Worm (Caenorhabditis elegans) whole organism, mixed stage, embryonic: Measurements from ENCODE around the gene agt-1.

Experiments used
- ceh-43 ChIP-seq: fragments of 200-800 bp; sonication (Bioruptor generic); optimal IDR thresholded peaks from 2 replicates; lab custom pipeline; 2018; ENCODE audit warnings: mild to moderate bottlenecking, missing genetic modification characterization, moderate library complexity, missing compliant biosample characterization
- cnd-1 ChIP-seq: fragments of 200-800 bp; sonication (Bioruptor generic); optimal IDR thresholded peaks from 2 replicates; lab custom pipeline; 2018; ENCODE audit warnings: mild to moderate bottlenecking, missing genetic modification characterization, missing compliant biosample characterization
- flh-1 ChIP-seq: fragments of 200-800 bp; sonication (Bioruptor generic); optimal IDR thresholded peaks from 2 replicates; lab custom pipeline; 2018; ENCODE audit warnings: mild to moderate bottlenecking, missing genetic modification characterization, moderate library complexity, missing compliant biosample characterization
- hlh-1 ChIP-seq: fragments of 150-350 bp; optimal IDR thresholded peaks from 2 replicates; lab custom pipeline; 2014; ENCODE audit warnings: missing biosample characterization, missing genetic modification reagents, missing genetic modification characterization
- lin-13 ChIP-seq: fragments of 150-350 bp; optimal IDR thresholded peaks from 2 replicates; lab custom pipeline; 2014; ENCODE audit warnings: missing biosample characterization, missing genetic modification characterization
- nhr-76 ChIP-seq: sonication (generic microtip); optimal IDR thresholded peaks from 2 replicates; lab custom pipeline; 2017; ENCODE audit warnings: missing biosample characterization, missing genetic modification characterization
- pha-4 ChIP-seq: fragments of 150-350 bp; optimal IDR thresholded peaks from 2 replicates; lab custom pipeline; 2018; ENCODE audit warnings: missing biosample characterization, missing genetic modification reagents, missing genetic modification characterization
- snpc-4 ChIP-seq: fragments of 150-350 bp; optimal IDR thresholded peaks from 2 replicates; lab custom pipeline; 2014; ENCODE audit warnings: missing biosample characterization, missing genetic modification characterization
- unc-39 ChIP-seq: fragments of 150-350 bp; optimal IDR thresholded peaks from 2 replicates; lab custom pipeline; 2014; ENCODE audit warnings: missing biosample characterization, missing genetic modification characterization
- unc-62 ChIP-seq: fragments of 150-350 bp; optimal IDR thresholded peaks from 2 replicates; lab custom pipeline; 2014; ENCODE audit warnings: missing biosample characterization, missing genetic modification reagents, missing genetic modification characterization
- ztf-11 ChIP-seq: fragments of 150-350 bp; optimal IDR thresholded peaks from 2 replicates; lab custom pipeline; 2014; ENCODE audit warnings: missing biosample characterization, missing genetic modification characterization

DNA sequence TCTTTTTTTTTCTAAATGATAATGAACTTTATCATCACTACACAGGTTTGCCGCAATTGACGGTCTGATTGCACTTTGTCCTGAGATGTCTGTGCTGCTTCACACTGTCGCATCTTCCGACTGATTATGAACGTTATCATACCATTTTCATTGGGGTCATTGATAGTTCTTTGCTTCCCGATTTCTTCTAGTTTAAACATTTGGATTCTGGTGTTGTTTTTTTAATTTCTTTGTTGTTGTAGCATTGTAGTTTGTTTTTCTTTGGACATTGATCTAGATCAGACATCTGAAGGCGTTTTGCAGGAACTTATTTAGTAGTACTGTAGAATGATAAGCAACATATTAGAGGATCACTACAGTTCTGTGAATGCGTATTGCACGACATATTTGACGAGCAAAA lies 50.4 kb downstream of the agt-1 start:
- no peak for TF ChIP-seq ceh-43 (GFP tag; lab: Kevin White, UChicago)
- TF ChIP-seq unc-62: no peak
- TF ChIP-seq pha-4: no peak
- TF ChIP-seq nhr-76: no peak
- no peak for TF ChIP-seq flh-1 (GFP tag; lab: Kevin White, UChicago)
- no peak for TF ChIP-seq snpc-4 (tag; lab: Kevin White, UChicago)
- TF ChIP-seq unc-39: no peak
- TF ChIP-seq hlh-1 (tag; lab: Kevin White, UChicago): no peak
- no peak for TF ChIP-seq ztf-11
- TF ChIP-seq lin-13 (tag; lab: Kevin White, UChicago): no peak
- no peak for TF ChIP-seq cnd-1
